Fruit fly (Drosophila melanogaster) whole organism, embryonic: ENCODE data around the gene CG8562.
A peak's percentile ranks its signal among the peaks of the same experiment; 100 is the strongest.

ENCODE experiments used
- Aef1 ChIP-seq: fragments of 200-800 bp; sonication (Bioruptor generic); IDR thresholded peaks from 3 replicates; pipeline ENCODE4 v1.3.6; 2022; ENCODE audit warnings: missing biosample characterization, missing genetic modification characterization
- CG1024 ChIP-seq: fragments of 200-800 bp; sonication (Bioruptor generic); IDR thresholded peaks from 2 replicates; pipeline ENCODE4 v1.3.6; 2022; ENCODE audit warnings: missing biosample characterization, missing genetic modification characterization
- CG10267 ChIP-seq: fragments of 200-800 bp; sonication (Bioruptor generic); optimal IDR thresholded peaks from 2 replicates; lab custom pipeline; 2018; ENCODE audit warnings: missing biosample characterization, mild to moderate bottlenecking, missing genetic modification characterization, moderate library complexity
- CG10979 ChIP-seq: fragments of 200-800 bp; sonication (Bioruptor generic); optimal IDR thresholded peaks from 2 replicates; lab custom pipeline; 2018; ENCODE audit warnings: missing biosample characterization, mild to moderate bottlenecking, missing genetic modification characterization, moderate library complexity
- CG11398 ChIP-seq: fragments of 200-800 bp; sonication (Bioruptor generic); optimal IDR thresholded peaks from 2 replicates; lab custom pipeline; 2016; ENCODE audit warnings: missing biosample characterization, missing genetic modification characterization
- CG12391 ChIP-seq: fragments of 200-800 bp; sonication (Bioruptor generic); optimal IDR thresholded peaks from 3 replicates; lab custom pipeline; 2018; ENCODE audit warnings: missing biosample characterization, mild to moderate bottlenecking, missing genetic modification characterization, moderate library complexity
- CG12769 ChIP-seq: fragments of 200-800 bp; sonication (Bioruptor generic); optimal IDR thresholded peaks from 2 replicates; lab custom pipeline; 2019; ENCODE audit warnings: missing biosample characterization, mild to moderate bottlenecking, missing genetic modification characterization, moderate library complexity
- CG12942 ChIP-seq: fragments of 200-800 bp; sonication (Bioruptor generic); optimal IDR thresholded peaks from 3 replicates; lab custom pipeline; 2016; ENCODE audit warnings: missing biosample characterization, missing genetic modification characterization
- CG13624 ChIP-seq: fragments of 200-800 bp; sonication (Bioruptor generic); optimal IDR thresholded peaks from 2 replicates; lab custom pipeline; 2016; ENCODE audit warnings: missing biosample characterization, missing genetic modification characterization
- CG13894 ChIP-seq: fragments of 200-800 bp; sonication (Bioruptor generic); optimal IDR thresholded peaks from 3 replicates; lab custom pipeline; 2018; ENCODE audit warnings: missing biosample characterization, mild to moderate bottlenecking, missing genetic modification characterization, moderate library complexity
- CG14050 ChIP-seq: fragments of 200-800 bp; sonication (Bioruptor generic); IDR thresholded peaks from 3 replicates; pipeline ENCODE4 v1.3.6; 2022; ENCODE audit warnings: missing biosample characterization, missing genetic modification characterization
- CG14441 ChIP-seq: fragments of 200-800 bp; sonication (Bioruptor generic); IDR thresholded peaks from 2 replicates; pipeline ENCODE4 v1.3.6; 2022; ENCODE audit warnings: missing biosample characterization, missing genetic modification characterization
- CG15696 ChIP-seq: fragments of 200-800 bp; sonication (Bioruptor generic); optimal IDR thresholded peaks from 2 replicates; lab custom pipeline; 2019; ENCODE audit warnings: missing biosample characterization, mild to moderate bottlenecking, missing genetic modification characterization, moderate library complexity
- CG1603 ChIP-seq: fragments of 200-800 bp; sonication (Bioruptor generic); optimal IDR thresholded peaks from 2 replicates; lab custom pipeline; 2019; ENCODE audit warnings: missing biosample characterization, mild to moderate bottlenecking, missing genetic modification characterization, moderate library complexity
- CG2712 ChIP-seq: fragments of 200-800 bp; optimal IDR thresholded peaks from 3 replicates; lab custom pipeline; 2019; ENCODE audit warnings: missing biosample characterization, mild to moderate bottlenecking, missing genetic modification characterization, moderate library complexity
- CG34224 ChIP-seq: fragments of 200-800 bp; sonication (Bioruptor generic); IDR thresholded peaks from 3 replicates; pipeline ENCODE4 v1.3.6; 2022; ENCODE audit warnings: missing biosample characterization, missing genetic modification characterization; ENCODE audit not compliant: partially characterized antibody
- CG4282 ChIP-seq: fragments of 200-800 bp; sonication (Bioruptor generic); optimal IDR thresholded peaks from 2 replicates; lab custom pipeline; 2016; ENCODE audit warnings: missing biosample characterization, missing genetic modification characterization
- CG4617 ChIP-seq: fragments of 200-800 bp; sonication (Bioruptor generic); optimal IDR thresholded peaks from 3 replicates; lab custom pipeline; 2016; ENCODE audit warnings: missing biosample characterization, missing genetic modification characterization, borderline replicate concordance
- CG6689 ChIP-seq: fragments of 200-800 bp; sonication (Bioruptor generic); IDR thresholded peaks from 2 replicates; pipeline ENCODE4 v1.3.6; 2022; ENCODE audit warnings: missing biosample characterization, missing genetic modification characterization
- CG6854 ChIP-seq: fragments of 200-800 bp; sonication (Bioruptor generic); optimal IDR thresholded peaks from 3 replicates; lab custom pipeline; 2017; ENCODE audit warnings: missing biosample characterization, mild to moderate bottlenecking, missing genetic modification characterization
- CG9727 ChIP-seq: fragments of 200-800 bp; sonication (Bioruptor generic); optimal IDR thresholded peaks from 3 replicates; lab custom pipeline; 2017; ENCODE audit warnings: missing biosample characterization, mild to moderate bottlenecking, missing genetic modification characterization
- CHES-1-like ChIP-seq: fragments of 200-800 bp; sonication (Bioruptor generic); optimal IDR thresholded peaks from 2 replicates; lab custom pipeline; 2016; ENCODE audit warnings: missing biosample characterization, missing genetic modification characterization
- Doc2 ChIP-seq: fragments of 200-800 bp; sonication (Bioruptor generic); IDR thresholded peaks from 2 replicates; pipeline ENCODE4 v1.3.6; 2022; ENCODE audit warnings: missing biosample characterization, missing genetic modification characterization
- HmgD ChIP-seq: fragments of 200-800 bp; sonication (Bioruptor generic); optimal IDR thresholded peaks from 3 replicates; lab custom pipeline; 2016; ENCODE audit warnings: missing biosample characterization, missing genetic modification characterization
- Hr51 ChIP-seq, 2 experiments: fragments of 200-800 bp; sonication (Bioruptor generic); optimal IDR thresholded peaks; 2 replicates in 1 of 2; 3 replicates in 1 of 2; lab custom pipeline; 2016 to 2018; ENCODE audit warnings: missing biosample characterization in 2 of 2, missing genetic modification characterization in 2 of 2, mild to moderate bottlenecking in 1 of 2, moderate library complexity in 1 of 2
- MTF-1 ChIP-seq: fragments of 200-800 bp; sonication (Bioruptor generic); optimal IDR thresholded peaks from 2 replicates; lab custom pipeline; 2018; ENCODE audit warnings: missing biosample characterization, mild to moderate bottlenecking, missing genetic modification characterization, borderline replicate concordance
- Nf-YC ChIP-seq: fragments of 200-800 bp; optimal IDR thresholded peaks from 3 replicates; lab custom pipeline; 2019; ENCODE audit warnings: missing biosample characterization, mild to moderate bottlenecking, missing genetic modification characterization, moderate library complexity
- Ptx1 ChIP-seq: fragments of 200-800 bp; sonication (Bioruptor generic); IDR thresholded peaks from 2 replicates; pipeline ENCODE4 v1.3.6; 2022; ENCODE audit warnings: missing biosample characterization, missing genetic modification characterization
- Rfx ChIP-seq: fragments of 200-800 bp; sonication (Bioruptor generic); IDR thresholded peaks from 2 replicates; pipeline ENCODE4 v1.3.6; 2022; ENCODE audit warnings: missing biosample characterization, missing genetic modification characterization
- Spps ChIP-seq: fragments of 200-800 bp; sonication (Bioruptor generic); optimal IDR thresholded peaks from 2 replicates; lab custom pipeline; 2018; ENCODE audit warnings: missing biosample characterization, mild to moderate bottlenecking, missing genetic modification characterization
- Trl ChIP-seq, 3 experiments: fragments of >200 bp in 2 of 3; fragments of 200-800 bp in 1 of 3; sonication (Bioruptor generic) in 1 of 3; optimal IDR thresholded peaks; 2 replicates in 1 of 3; 3 replicates in 2 of 3; lab custom pipeline; 2016 to 2017; ENCODE audit warnings: missing biosample characterization in 1 of 3, missing genetic modification characterization in 1 of 3
- ato ChIP-seq: fragments of 200-800 bp; sonication (Bioruptor generic); IDR thresholded peaks from 2 replicates; pipeline ENCODE4 v1.3.6; 2022; ENCODE audit warnings: missing biosample characterization, missing genetic modification characterization; ENCODE audit not compliant: partially characterized antibody
- crp ChIP-seq, 2 experiments: fragments of 200-800 bp; sonication (Bioruptor generic); optimal IDR thresholded peaks; 2 replicates in 1 of 2; 3 replicates in 1 of 2; lab custom pipeline; 2017; ENCODE audit warnings: missing biosample characterization in 2 of 2, missing genetic modification characterization in 2 of 2, mild to moderate bottlenecking in 1 of 2, moderate library complexity in 1 of 2
- hb ChIP-seq: fragments of 200-800 bp; sonication (Bioruptor generic); IDR thresholded peaks from 3 replicates; pipeline ENCODE4 v1.3.6; 2022; ENCODE audit warnings: missing biosample characterization, missing genetic modification characterization; ENCODE audit not compliant: partially characterized antibody
- kay ChIP-seq: fragments of 200-800 bp; sonication (Bioruptor generic); optimal IDR thresholded peaks from 2 replicates; lab custom pipeline; 2016; ENCODE audit warnings: missing biosample characterization, missing genetic modification characterization
- klu ChIP-seq: fragments of 200-800 bp; sonication (Bioruptor generic); IDR thresholded peaks from 2 replicates; pipeline ENCODE4 v1.3.6; 2022; ENCODE audit warnings: missing biosample characterization, missing genetic modification characterization
- lab ChIP-seq: fragments of 200-800 bp; sonication (Bioruptor generic); optimal IDR thresholded peaks from 3 replicates; lab custom pipeline; 2017; ENCODE audit warnings: missing biosample characterization, missing genetic modification characterization, mild to moderate bottlenecking, moderate library complexity, missing genetic modification reagents
- mirr ChIP-seq: fragments of 200-800 bp; sonication (Bioruptor generic); optimal IDR thresholded peaks from 3 replicates; lab custom pipeline; 2018; ENCODE audit warnings: missing biosample characterization, mild to moderate bottlenecking, missing genetic modification characterization
- nerfin-2 ChIP-seq: fragments of 200-800 bp; sonication (Bioruptor generic); IDR thresholded peaks from 2 replicates; pipeline ENCODE4 v1.3.6; 2022; ENCODE audit warnings: missing biosample characterization, missing genetic modification characterization; ENCODE audit not compliant: partially characterized antibody
- pzg ChIP-seq: fragments of 200-800 bp; sonication (Bioruptor generic); optimal IDR thresholded peaks from 3 replicates; lab custom pipeline; 2018; ENCODE audit warnings: missing biosample characterization, mild to moderate bottlenecking, missing genetic modification characterization, moderate library complexity
- rib ChIP-seq: fragments of 200-800 bp; sonication (Bioruptor generic); IDR thresholded peaks from 2 replicates; pipeline ENCODE4 v1.3.6; 2022; ENCODE audit warnings: missing biosample characterization, missing genetic modification characterization
- run ChIP-seq: fragments of 200-800 bp; sonication (Bioruptor generic); optimal IDR thresholded peaks from 3 replicates; lab custom pipeline; 2018; ENCODE audit warnings: missing biosample characterization, mild to moderate bottlenecking, missing genetic modification characterization
- salm ChIP-seq: fragments of 200-800 bp; sonication (Bioruptor generic); optimal IDR thresholded peaks from 2 replicates; lab custom pipeline; 2018; ENCODE audit warnings: missing biosample characterization, mild to moderate bottlenecking, missing genetic modification characterization
- schlank ChIP-seq: fragments of 200-800 bp; sonication (Bioruptor generic); optimal IDR thresholded peaks from 2 replicates; lab custom pipeline; 2018; ENCODE audit warnings: missing biosample characterization, mild to moderate bottlenecking, missing genetic modification characterization
- slbo ChIP-seq: fragments of 200-800 bp; sonication (Bioruptor generic); IDR thresholded peaks from 2 replicates; pipeline ENCODE4 v1.3.6; 2022; ENCODE audit warnings: missing biosample characterization, missing genetic modification characterization
- sug ChIP-seq: fragments of 200-800 bp; optimal IDR thresholded peaks from 2 replicates; lab custom pipeline; 2019; ENCODE audit warnings: missing biosample characterization, mild to moderate bottlenecking, missing genetic modification characterization, moderate library complexity
- ttk ChIP-seq: fragments of 200-800 bp; sonication (Bioruptor generic); IDR thresholded peaks from 2 replicates; pipeline ENCODE4 v2.1.2; 2022; ENCODE audit warnings: missing biosample characterization, missing genetic modification characterization
- zf30C ChIP-seq: fragments of 200-800 bp; sonication (Bioruptor generic); optimal IDR thresholded peaks from 3 replicates; lab custom pipeline; 2018; ENCODE audit warnings: missing biosample characterization, mild to moderate bottlenecking, missing genetic modification characterization

The CG8562 gene

DNA sequence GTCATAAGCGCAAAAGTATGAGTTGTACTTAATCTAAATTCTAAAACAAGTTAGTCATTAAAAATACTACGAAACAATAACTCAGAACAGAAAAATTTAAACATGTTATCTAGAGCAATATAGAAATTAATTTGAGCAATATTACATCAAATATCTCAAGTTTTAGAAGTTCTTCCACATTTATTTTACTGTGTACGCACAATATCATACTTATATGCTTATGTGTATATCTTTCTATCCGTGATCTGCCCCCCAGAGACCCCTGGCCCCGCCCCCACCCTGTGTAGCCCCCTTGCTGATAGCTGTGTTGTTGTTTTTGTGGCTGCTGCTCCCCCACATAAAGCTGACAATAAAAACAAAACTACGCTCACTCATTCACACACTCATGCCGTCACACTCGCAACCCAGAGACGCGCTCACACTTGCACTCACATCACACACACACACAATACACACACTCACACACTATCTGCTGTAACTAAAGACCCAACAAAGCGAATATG, 35.3 kb downstream of the CG8562 start:
- TF ChIP-seq CG14050 (GFP tag; lab: Robert Waterston, UW) (no peak), slbo (GFP tag; lab: Robert Waterston, UW) (peak; percentile 35; the same call in 1 of the 2 replicates), Hr51 (GFP tag; optimal IDR thresholded peaks at IDR 0.05; lab: Kevin White, UChicago) (peak in 1 of 2 experiments; percentile 29), CG6854 (GFP tag; lab: Kevin White, UChicago) (no peak), klu (GFP tag; lab: Robert Waterston, UW) (peak; percentile 41), CG4617 (GFP tag; lab: Kevin White, UChicago) (no peak), CG4282 (GFP tag; lab: Kevin White, UChicago) (no peak), CG12942 (GFP tag; lab: Kevin White, UChicago) (no peak), Rfx (GFP tag; lab: Robert Waterston, UW) (peak; percentile 56), sug (peak; percentile 82), CG14441 (peak; percentile 12; the same call in 1 of the 2 replicates), nerfin-2 (GFP tag; lab: Robert Waterston, UW) (no peak), pzg (GFP tag; lab: Kevin White, UChicago) (no peak), MTF-1 (no peak), schlank (tag; lab: Kevin White, UChicago) (no peak), lab (GFP tag; lab: Kevin White, UChicago) (peak; percentile 4), CG1024 (GFP tag; lab: Robert Waterston, UW) (0 out of 2 replicates have a peak, but pooled peaks have one; percentile 3), CG12391 (tag; lab: Kevin White, UChicago) (peak; percentile 45), CG12769 (tag; lab: Kevin White, UChicago) (peak; percentile 71), rib (GFP tag; lab: Robert Waterston, UW) (peak; percentile 76), hb (GFP tag; lab: Robert Waterston, UW) (no peak), zf30C (GFP tag; lab: Kevin White, UChicago) (peak; percentile 29), CG13894 (tag; lab: Kevin White, UChicago) (peak; percentile 28), CG10979 (tag; lab: Kevin White, UChicago) (peak; percentile 59), CHES-1-like (GFP tag; lab: Kevin White, UChicago) (no peak), CG34224 (GFP tag; lab: Robert Waterston, UW) (0 out of 3 replicates have a peak, but pooled peaks have one; percentile 15), CG2712 (tag; lab: Kevin White, UChicago) (peak; percentile 46), crp (GFP tag; optimal IDR thresholded peaks at IDR 0.05; lab: Kevin White, UChicago) (no peak), Spps (no peak), HmgD (no peak), Trl (optimal IDR thresholded peaks at IDR 0.05; lab: Kevin White, UChicago) (peak; percentile 24 to 50), Trl (GFP tag; optimal IDR thresholded peaks at IDR 0.05; lab: Kevin White, UChicago) (no peak), CG10267 (peak; percentile 2), Doc2 (GFP tag; lab: Robert Waterston, UW) (no peak), ttk (peak; percentile 49), CG15696 (tag; lab: Kevin White, UChicago) (no peak), Nf-YC (tag; lab: Kevin White, UChicago) (peak; percentile 4), ato (no peak), salm (no peak), CG13624 (GFP tag; lab: Kevin White, UChicago) (no peak), CG11398 (GFP tag; lab: Kevin White, UChicago) (no peak), run (tag; lab: Kevin White, UChicago) (no peak), CG1603 (tag; lab: Kevin White, UChicago) (peak; percentile 30), CG6689 (GFP tag; lab: Robert Waterston, UW) (0 out of 2 replicates have a peak, but pooled peaks have one; percentile 28), Aef1 (GFP tag; lab: Robert Waterston, UW) (peak; percentile 85), CG9727 (peak; percentile 9), Ptx1 (GFP tag; lab: Robert Waterston, UW) (0 out of 2 replicates have a peak, but pooled peaks have one; percentile 37), mirr (GFP tag; lab: Kevin White, UChicago) (peak; percentile 10), kay (GFP tag; lab: Kevin White, UChicago) (no peak)
